Fruit fly (Drosophila melanogaster): ENCODE measurements around the gene GILT3.

- TF ChIP-seq tj (GFP tag; optimal IDR thresholded peaks at IDR 0.05) (no peak), CG5204 (GFP tag; optimal IDR thresholded peaks at IDR 0.05) (no peak), Hr96 (GFP tag; optimal IDR thresholded peaks at IDR 0.05) (no peak), CG7101 (tag; optimal IDR thresholded peaks at IDR 0.05) (no peak), CG7045 (GFP tag; optimal IDR thresholded peaks at IDR 0.05) (no peak), Crg-1 (GFP tag; optimal IDR thresholded peaks at IDR 0.05) (no peak), bab1 (GFP tag; optimal IDR thresholded peaks at IDR 0.05) (no peak)
Measured at dm6 chr3R:23659598-23659997, 17.6 kb upstream of the GILT3 start.
